Worm (Caenorhabditis elegans) whole organism, L4 larva: Measurements from ENCODE around the gene ints-5.

Experiments
- daf-12 ChIP-seq: fragments of 150-350 bp; optimal IDR thresholded peaks from 2 replicates; lab custom pipeline; 2014; ENCODE audit warnings: missing biosample characterization, missing genetic modification reagents, missing genetic modification characterization
- dpl-1 ChIP-seq: fragments of 150-350 bp; optimal IDR thresholded peaks from 2 replicates; lab custom pipeline; 2014; ENCODE audit warnings: missing biosample characterization, missing genetic modification reagents, missing genetic modification characterization
- dve-1 ChIP-seq: sonication (generic microtip); optimal IDR thresholded peaks from 2 replicates; lab custom pipeline; 2017; ENCODE audit warnings: antibody characterized with exemption, mild to moderate bottlenecking, missing genetic modification characterization, missing compliant biosample characterization; ENCODE audit not compliant: insufficient read depth
- fos-1 ChIP-seq: fragments of 150-350 bp; optimal IDR thresholded peaks from 2 replicates; lab custom pipeline; 2014; ENCODE audit warnings: missing biosample characterization, missing genetic modification characterization
- lin-15B ChIP-seq: fragments of 150-350 bp; sonication (generic microtip); optimal IDR thresholded peaks from 3 replicates; lab custom pipeline; 2014; ENCODE audit warnings: missing biosample characterization, missing genetic modification characterization
- lin-29 ChIP-seq: fragments of 200-800 bp; sonication (Bioruptor generic); IDR thresholded peaks from 2 replicates; pipeline ENCODE4 v1.3.6; 2022; ENCODE audit warnings: missing genetic modification reagents, missing genetic modification characterization, missing compliant biosample characterization
- lir-3 ChIP-seq: sonication (generic microtip); optimal IDR thresholded peaks from 2 replicates; lab custom pipeline; 2016; ENCODE audit warnings: mild to moderate bottlenecking, missing genetic modification characterization, missing compliant biosample characterization
- mxl-3 ChIP-seq: fragments of 200-800 bp; sonication (Bioruptor generic); optimal IDR thresholded peaks from 2 replicates; lab custom pipeline; 2018; ENCODE audit warnings: mild to moderate bottlenecking, missing genetic modification characterization, missing compliant biosample characterization
- nhr-111 ChIP-seq: fragments of 200-800 bp; sonication (Bioruptor generic); optimal IDR thresholded peaks from 2 replicates; lab custom pipeline; 2018; ENCODE audit warnings: mild to moderate bottlenecking, missing genetic modification characterization, missing compliant biosample characterization
- nhr-76 ChIP-seq: fragments of 150-350 bp; optimal IDR thresholded peaks from 2 replicates; lab custom pipeline; 2014; ENCODE audit warnings: missing biosample characterization, missing genetic modification characterization
- snpc-4 ChIP-seq: fragments of 150-350 bp; optimal IDR thresholded peaks from 2 replicates; lab custom pipeline; 2014; ENCODE audit warnings: missing biosample characterization, missing genetic modification characterization
- tag-97 ChIP-seq: fragments of 200-800 bp; sonication (Bioruptor generic); IDR thresholded peaks from 2 replicates; pipeline ENCODE4 v1.3.6; 2022; ENCODE audit warnings: missing genetic modification characterization, missing compliant biosample characterization

DNA sequence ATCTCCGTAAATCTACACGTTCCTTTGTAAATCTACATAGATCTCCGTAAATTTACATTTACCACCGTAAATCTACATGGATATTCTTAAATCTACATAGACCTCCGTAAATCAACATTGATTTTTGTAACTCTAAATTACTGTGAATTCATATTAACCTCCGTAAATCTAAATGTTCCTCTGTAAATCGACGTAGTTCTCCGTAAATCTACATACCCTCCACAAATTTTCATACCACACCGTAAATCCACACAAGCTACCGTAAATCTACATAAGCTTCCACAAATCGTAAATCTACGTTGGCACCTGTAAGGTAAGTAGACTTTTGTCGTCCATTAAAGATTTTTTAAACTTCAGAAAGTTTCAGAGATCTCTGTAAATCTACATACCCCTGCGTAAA is 51.3 kb downstream of the ints-5 start:
- TF ChIP-seq nhr-111 (GFP tag; lab: Kevin White, UChicago) = no peak
- TF ChIP-seq nhr-76 (tag; lab: Kevin White, UChicago) = no peak
- no peak for TF ChIP-seq fos-1 (tag; lab: Kevin White, UChicago)
- TF ChIP-seq tag-97 (GFP tag; lab: Robert Waterston, UW) = no peak
- no peak for TF ChIP-seq dpl-1 (GFP tag; lab: Kevin White, UChicago)
- TF ChIP-seq dve-1 (tag; lab: Kevin White, UChicago) = no peak
- no peak for TF ChIP-seq daf-12 (tag; lab: Kevin White, UChicago)
- TF ChIP-seq lin-15B (tag; lab: Kevin White, UChicago) = no peak
- no peak for TF ChIP-seq lir-3 (tag; lab: Kevin White, UChicago)
- no peak for TF ChIP-seq mxl-3
- no peak for TF ChIP-seq lin-29 (GFP tag; lab: Robert Waterston, UW)
- TF ChIP-seq snpc-4 = no peak
